In genomic region chrII:5701485-5701884, ce11 we compare ENCODE assay signal across 3 worm cellular contexts.
A peak's percentile ranks its signal among the peaks of the same experiment; 100 is the strongest.
TF ChIP-seq lines count a peak whose summit lies in the region.

No protein-coding gene starts in this region.

TF ChIP-seq in whole organism, L1 larva, 84 proteins besides CTCF, POLR2A, EP300 and RAD21 (continued from another document and continues in another):
- TF ChIP-seq ztf-11 (tag; optimal IDR thresholded peaks at IDR 0.05; lab: Kevin White, UChicago) (no peak), ztf-4 (tag; optimal IDR thresholded peaks at IDR 0.05; lab: Kevin White, UChicago) (peak; percentile 12), tbx-2 (tag; optimal IDR thresholded peaks at IDR 0.05; lab: Kevin White, UChicago) (peak; percentile 75), sptf-1 (tag; optimal IDR thresholded peaks at IDR 0.05; lab: Kevin White, UChicago) (no peak), lin-39 (tag; optimal IDR thresholded peaks at IDR 0.05; lab: Kevin White, UChicago) (peak; percentile 87), vab-15 (tag; optimal IDR thresholded peaks at IDR 0.05; lab: Kevin White, UChicago) (no peak), alr-1 (tag; optimal IDR thresholded peaks at IDR 0.05; lab: Kevin White, UChicago; ENCODE audit: borderline replicate concordance) (no peak), pqm-1 (tag; optimal IDR thresholded peaks at IDR 0.05; lab: Kevin White, UChicago) (no peak), fos-1 (tag; optimal IDR thresholded peaks at IDR 0.05; lab: Kevin White, UChicago) (peak; percentile 70), egl-27 (tag; optimal IDR thresholded peaks at IDR 0.05; lab: Kevin White, UChicago) (peak in 1 of 2 experiments; percentile 57), snu-23 (GFP tag; optimal IDR thresholded peaks at IDR 0.05; lab: Kevin White, UChicago) (peak; percentile 84), ceh-90 (tag; optimal IDR thresholded peaks at IDR 0.05; lab: Kevin White, UChicago) (no peak), fkh-10 (GFP tag; optimal IDR thresholded peaks at IDR 0.05; lab: Kevin White, UChicago) (no peak), swsn-7 (tag; optimal IDR thresholded peaks at IDR 0.05; lab: Kevin White, UChicago) (peak; percentile 78), egl-13 (tag; optimal IDR thresholded peaks at IDR 0.05; lab: Kevin White, UChicago) (no peak), zip-4 (GFP tag; optimal IDR thresholded peaks at IDR 0.05; lab: Kevin White, UChicago) (peak; percentile 58), mef-2 (tag; optimal IDR thresholded peaks at IDR 0.05; lab: Kevin White, UChicago) (no peak), lin-13 (GFP tag; optimal IDR thresholded peaks at IDR 0.05; lab: Kevin White, UChicago) (peak; percentile 53), lir-3 (tag; optimal IDR thresholded peaks at IDR 0.05; lab: Kevin White, UChicago; ENCODE audit: poor library complexity) (peak; percentile 36), nhr-28 (tag; optimal IDR thresholded peaks at IDR 0.05; lab: Kevin White, UChicago) (no peak), efl-3 (GFP tag; optimal IDR thresholded peaks at IDR 0.05; lab: Kevin White, UChicago) (no peak), unc-62 (GFP tag; optimal IDR thresholded peaks at IDR 0.05; lab: Kevin White, UChicago) (no peak), isw-1 (GFP tag; IDR thresholded peaks at IDR 0.05; lab: Robert Waterston, UW) (peak; percentile 20), hlh-4 (tag; optimal IDR thresholded peaks at IDR 0.05; lab: Kevin White, UChicago) (no peak), ceh-8 (GFP tag; optimal IDR thresholded peaks at IDR 0.05; lab: Kevin White, UChicago) (no peak), grh-1 (GFP tag; IDR thresholded peaks at IDR 0.05; lab: Robert Waterston, UW) (peak; percentile 67), dpl-1 (GFP tag; optimal IDR thresholded peaks at IDR 0.05; lab: Kevin White, UChicago) (peak; percentile 40 to 50 (median 43)), hpl-2 (GFP tag; optimal IDR thresholded peaks at IDR 0.05; lab: Kevin White, UChicago) (no peak), aly-2 (tag; optimal IDR thresholded peaks at IDR 0.05; lab: Kevin White, UChicago) (peak; percentile 49), nhr-237 (tag; optimal IDR thresholded peaks at IDR 0.05; lab: Kevin White, UChicago) (no peak), Y116A8C.19 (tag; optimal IDR thresholded peaks at IDR 0.05; lab: Kevin White, UChicago; ENCODE audit: borderline replicate concordance) (no peak), pag-3 (tag; optimal IDR thresholded peaks at IDR 0.05; lab: Kevin White, UChicago; ENCODE audit: borderline replicate concordance, insufficient read depth) (no peak), snpc-4 (tag; optimal IDR thresholded peaks at IDR 0.05; lab: Kevin White, UChicago) (peak; percentile 99), nhr-47 (tag; optimal IDR thresholded peaks at IDR 0.05; lab: Kevin White, UChicago) (peak; percentile 89), lsy-2 (tag; optimal IDR thresholded peaks at IDR 0.05; lab: Kevin White, UChicago) (peak; percentile 55 to 77), C34B4.2 (tag; optimal IDR thresholded peaks at IDR 0.05; lab: Kevin White, UChicago) (no peak), elt-2 (tag; optimal IDR thresholded peaks at IDR 0.05; lab: Kevin White, UChicago) (peak; percentile 87), nhr-19 (GFP tag; conservative IDR thresholded peaks at IDR 0.05; lab: Robert Waterston, UW) (peak; percentile 89), ama-1 (optimal IDR thresholded peaks at IDR 0.05; lab: Kevin White, UChicago) (peak; percentile 84), lin-35 (GFP tag; optimal IDR thresholded peaks at IDR 0.05; lab: Kevin White, UChicago) (peak; percentile 45 to 72), xbp-1 (tag; optimal IDR thresholded peaks at IDR 0.05; lab: Kevin White, UChicago) (peak; percentile 67), hlh-17 (GFP tag; optimal IDR thresholded peaks at IDR 0.05; lab: Kevin White, UChicago; ENCODE audit: borderline replicate concordance) (no peak), nhr-76 (tag; optimal IDR thresholded peaks at IDR 0.05; lab: Kevin White, UChicago) (no peak), nhr-11 (tag; optimal IDR thresholded peaks at IDR 0.05; lab: Kevin White, UChicago) (no peak)

TF ChIP-seq in whole organism, L4 larva, 104 proteins besides CTCF, POLR2A, EP300 and RAD21 (continued from another document):
- no peak for TF ChIP-seq nhr-237 (tag; optimal IDR thresholded peaks at IDR 0.05; lab: Kevin White, UChicago)
- TF ChIP-seq Y5F2A.4 (GFP tag; optimal IDR thresholded peaks at IDR 0.05; lab: Kevin White, UChicago), result no peak
- TF ChIP-seq hlh-30 (tag; optimal IDR thresholded peaks at IDR 0.05; lab: Kevin White, UChicago; ENCODE audit: insufficient read depth), result peak; percentile 86
- TF ChIP-seq zip-2 (tag; optimal IDR thresholded peaks at IDR 0.05; lab: Kevin White, UChicago), result no peak
- no peak for TF ChIP-seq nhr-77 (tag; optimal IDR thresholded peaks at IDR 0.05; lab: Kevin White, UChicago)
- TF ChIP-seq mes-2 (tag; optimal IDR thresholded peaks at IDR 0.05; lab: Kevin White, UChicago; ENCODE audit: poor library complexity, severe bottlenecking), result peak; percentile 77
- peak; percentile 10; the same call in 1 of the 2 replicates for TF ChIP-seq arid-1 (GFP tag; conservative IDR thresholded peaks at IDR 0.05; lab: Robert Waterston, UW)
- TF ChIP-seq unc-62 (GFP tag; optimal IDR thresholded peaks at IDR 0.05 in 1 of 2; lab: Kevin White, UChicago), result peak in 1 of 2 experiments; percentile 59
- no peak for TF ChIP-seq unc-62 (tag; optimal IDR thresholded peaks at IDR 0.05; lab: Kevin White, UChicago)
- no peak for TF ChIP-seq F37D6.2 (tag; optimal IDR thresholded peaks at IDR 0.05; lab: Kevin White, UChicago)
- TF ChIP-seq hlh-11 (tag; optimal IDR thresholded peaks at IDR 0.05; lab: Kevin White, UChicago), result peak; percentile 64
- peak in 1 of 2 experiments; percentile 76 for TF ChIP-seq lsy-2 (tag; optimal IDR thresholded peaks at IDR 0.05; lab: Kevin White, UChicago)
- TF ChIP-seq nhr-28 (tag; optimal IDR thresholded peaks at IDR 0.05; lab: Kevin White, UChicago), result peak; percentile 11
- TF ChIP-seq ama-1 (optimal IDR thresholded peaks at IDR 0.05; lab: Kevin White, UChicago), result peak; percentile 95
- TF ChIP-seq nhr-102 (tag; optimal IDR thresholded peaks at IDR 0.05; lab: Kevin White, UChicago), result peak; percentile 66
- TF ChIP-seq Y75B8A.6 (GFP tag; IDR thresholded peaks at IDR 0.05; lab: Robert Waterston, UW), result no peak
- TF ChIP-seq zfp-2 (tag; optimal IDR thresholded peaks at IDR 0.05; lab: Kevin White, UChicago), result no peak
- TF ChIP-seq zip-11 (GFP tag; IDR thresholded peaks at IDR 0.05; lab: Robert Waterston, UW), result no peak
- TF ChIP-seq nhr-6 (tag; optimal IDR thresholded peaks at IDR 0.05; lab: Kevin White, UChicago), result peak; percentile 46
- TF ChIP-seq ztf-7 (tag; optimal IDR thresholded peaks at IDR 0.05; lab: Kevin White, UChicago), result peak; percentile 27
- TF ChIP-seq fkh-10 (GFP tag; optimal IDR thresholded peaks at IDR 0.05; lab: Kevin White, UChicago), result no peak
- TF ChIP-seq daf-12 (tag; optimal IDR thresholded peaks at IDR 0.05; lab: Kevin White, UChicago), result no peak
- TF ChIP-seq egl-43 (GFP tag; IDR thresholded peaks at IDR 0.05; lab: Robert Waterston, UW), result no peak
- no peak for TF ChIP-seq ceh-28 (tag; optimal IDR thresholded peaks at IDR 0.05; lab: Kevin White, UChicago)
- TF ChIP-seq nhr-25 (tag; optimal IDR thresholded peaks at IDR 0.05; lab: Kevin White, UChicago; ENCODE audit: borderline replicate concordance, insufficient read depth), result peak; percentile 35

TF ChIP-seq in whole organism, young adult, 124 proteins besides CTCF, POLR2A, EP300 and RAD21 (continued from another document):
- TF ChIP-seq xnd-1 (tag; optimal IDR thresholded peaks at IDR 0.05; lab: Kevin White, UChicago) (peak; percentile 32), aptf-2 (GFP tag; conservative IDR thresholded peaks at IDR 0.05; lab: Robert Waterston, UW) (no peak), nhr-90 (tag; optimal IDR thresholded peaks at IDR 0.05; lab: Kevin White, UChicago) (no peak), zfh-2 (GFP tag; conservative IDR thresholded peaks at IDR 0.05; lab: Robert Waterston, UW) (no peak; the same call in 1 of the 2 replicates), ama-1 (optimal IDR thresholded peaks at IDR 0.05; lab: Kevin White, UChicago) (peak; percentile 86), ama-1 (GFP tag; optimal IDR thresholded peaks at IDR 0.05; lab: Kevin White, UChicago) (no peak), aptf-3 (GFP tag; IDR thresholded peaks at IDR 0.05; lab: Robert Waterston, UW) (no peak), nfya-1 (tag; optimal IDR thresholded peaks at IDR 0.05; lab: Kevin White, UChicago; ENCODE audit: borderline replicate concordance, insufficient read depth) (no peak), mcd-1 (GFP tag; IDR thresholded peaks at IDR 0.05; lab: Robert Waterston, UW) (peak; percentile 77), nfya-2 (GFP tag; IDR thresholded peaks at IDR 0.05; lab: Robert Waterston, UW) (no peak), ztf-26 (tag; optimal IDR thresholded peaks at IDR 0.05; lab: Kevin White, UChicago) (no peak), ztf-22 (GFP tag; optimal IDR thresholded peaks at IDR 0.05; lab: Kevin White, UChicago) (no peak), B0019.2 (GFP tag; conservative IDR thresholded peaks at IDR 0.05; lab: Robert Waterston, UW) (no peak), C17E4.6 (GFP tag; IDR thresholded peaks at IDR 0.05; lab: Robert Waterston, UW) (no peak; the same call in 1 of the 2 replicates), repo-1 (tag; optimal IDR thresholded peaks at IDR 0.05; lab: Kevin White, UChicago) (peak; percentile 71), nhr-80 (tag; optimal IDR thresholded peaks at IDR 0.05; lab: Kevin White, UChicago) (peak; percentile 3), madf-6 (GFP tag; IDR thresholded peaks at IDR 0.05; lab: Robert Waterston, UW) (peak; percentile 63), T26A5.8 (tag; optimal IDR thresholded peaks at IDR 0.05; lab: Kevin White, UChicago) (no peak), F49E8.2 (tag; optimal IDR thresholded peaks at IDR 0.05; lab: Kevin White, UChicago; ENCODE audit: insufficient read depth) (peak; percentile 64), F22D6.2 (tag; optimal IDR thresholded peaks at IDR 0.05; lab: Kevin White, UChicago) (no peak), ekl-4 (GFP tag; IDR thresholded peaks at IDR 0.05; lab: Robert Waterston, UW) (peak; percentile 47; the same call in 1 of the 2 replicates), F23B12.7 (tag; optimal IDR thresholded peaks at IDR 0.05; lab: Kevin White, UChicago; ENCODE audit: insufficient read depth) (peak; percentile 39), ceh-100 (GFP tag; IDR thresholded peaks at IDR 0.05; lab: Robert Waterston, UW) (no peak), sdz-38 (tag; optimal IDR thresholded peaks at IDR 0.05; lab: Kevin White, UChicago) (no peak), pbrm-1 (GFP tag; IDR thresholded peaks at IDR 0.05; lab: Robert Waterston, UW) (peak; percentile 96), hlh-26 (GFP tag; conservative IDR thresholded peaks at IDR 0.05; lab: Robert Waterston, UW) (no peak), nfyb-1 (GFP tag; IDR thresholded peaks at IDR 0.05; lab: Robert Waterston, UW) (peak; percentile 53), dpff-1 (tag; optimal IDR thresholded peaks at IDR 0.05; lab: Kevin White, UChicago) (no peak), ets-4 (GFP tag; optimal IDR thresholded peaks at IDR 0.05; lab: Kevin White, UChicago) (no peak), tlf-1 (GFP tag; optimal IDR thresholded peaks at IDR 0.05; lab: Kevin White, UChicago) (no peak), snpc-4 (GFP tag; optimal IDR thresholded peaks at IDR 0.05; lab: Kevin White, UChicago) (peak; percentile 97), snpc-4 (tag; optimal IDR thresholded peaks at IDR 0.05; lab: Kevin White, UChicago) (peak; percentile 98 to 99 (median 98)), F57C9.4 (tag; optimal IDR thresholded peaks at IDR 0.05; lab: Kevin White, UChicago) (no peak), B0261.1 (tag; optimal IDR thresholded peaks at IDR 0.05; lab: Kevin White, UChicago) (no peak), ceh-79 (tag; optimal IDR thresholded peaks at IDR 0.05; lab: Kevin White, UChicago) (no peak), F39B2.1 (GFP tag; IDR thresholded peaks at IDR 0.05; lab: Robert Waterston, UW) (no peak), zim-3 (tag; optimal IDR thresholded peaks at IDR 0.05; lab: Kevin White, UChicago) (no peak), lsl-1 (GFP tag; optimal IDR thresholded peaks at IDR 0.05; lab: Kevin White, UChicago) (peak; percentile 59), D2030.7 (GFP tag; IDR thresholded peaks at IDR 0.05; lab: Robert Waterston, UW) (peak; percentile 81), attf-5 (GFP tag; optimal IDR thresholded peaks at IDR 0.05; lab: Kevin White, UChicago) (no peak), hrde-1 (tag; optimal IDR thresholded peaks at IDR 0.05; lab: Kevin White, UChicago; ENCODE audit: borderline replicate concordance) (no peak), lin-26 (GFP tag; IDR thresholded peaks at IDR 0.05; lab: Robert Waterston, UW) (no peak), nhr-120 (GFP tag; IDR thresholded peaks at IDR 0.05; lab: Robert Waterston, UW) (no peak), dpl-1 (GFP tag; optimal IDR thresholded peaks at IDR 0.05; lab: Kevin White, UChicago) (no peak), unc-62 (GFP tag; optimal IDR thresholded peaks at IDR 0.05; lab: Kevin White, UChicago) (no peak), bed-1 (GFP tag; IDR thresholded peaks at IDR 0.05; lab: Robert Waterston, UW) (no peak), ztf-25 (GFP tag; IDR thresholded peaks at IDR 0.05; lab: Robert Waterston, UW) (no peak), mel-28 (tag; optimal IDR thresholded peaks at IDR 0.05; lab: Kevin White, UChicago; ENCODE audit: borderline replicate concordance) (no peak), let-526 (GFP tag; IDR thresholded peaks at IDR 0.05; lab: Robert Waterston, UW) (no peak), efl-1 (GFP tag; optimal IDR thresholded peaks at IDR 0.05; lab: Kevin White, UChicago) (no peak), ztf-28 (GFP tag; IDR thresholded peaks at IDR 0.05; lab: Robert Waterston, UW) (no peak), C06A6.2 (GFP tag; conservative IDR thresholded peaks at IDR 0.05; lab: Robert Waterston, UW) (no peak), ztf-18 (tag; optimal IDR thresholded peaks at IDR 0.05; lab: Kevin White, UChicago) (no peak), F33H1.4 (GFP tag; IDR thresholded peaks at IDR 0.05; lab: Robert Waterston, UW) (peak; percentile 49; the same call in 1 of the 2 replicates), snpc-3.4 (tag; optimal IDR thresholded peaks at IDR 0.05; lab: Kevin White, UChicago) (peak; percentile 92), F55B11.4 (tag; optimal IDR thresholded peaks at IDR 0.05; lab: Kevin White, UChicago; ENCODE audit: borderline replicate concordance, insufficient read depth) (no peak), F57A8.1 (GFP tag; optimal IDR thresholded peaks at IDR 0.05; lab: Kevin White, UChicago) (no peak)
